Fruit fly (Drosophila melanogaster): ENCODE measurements around the gene CG10466.

CG10466 gene

DNA sequence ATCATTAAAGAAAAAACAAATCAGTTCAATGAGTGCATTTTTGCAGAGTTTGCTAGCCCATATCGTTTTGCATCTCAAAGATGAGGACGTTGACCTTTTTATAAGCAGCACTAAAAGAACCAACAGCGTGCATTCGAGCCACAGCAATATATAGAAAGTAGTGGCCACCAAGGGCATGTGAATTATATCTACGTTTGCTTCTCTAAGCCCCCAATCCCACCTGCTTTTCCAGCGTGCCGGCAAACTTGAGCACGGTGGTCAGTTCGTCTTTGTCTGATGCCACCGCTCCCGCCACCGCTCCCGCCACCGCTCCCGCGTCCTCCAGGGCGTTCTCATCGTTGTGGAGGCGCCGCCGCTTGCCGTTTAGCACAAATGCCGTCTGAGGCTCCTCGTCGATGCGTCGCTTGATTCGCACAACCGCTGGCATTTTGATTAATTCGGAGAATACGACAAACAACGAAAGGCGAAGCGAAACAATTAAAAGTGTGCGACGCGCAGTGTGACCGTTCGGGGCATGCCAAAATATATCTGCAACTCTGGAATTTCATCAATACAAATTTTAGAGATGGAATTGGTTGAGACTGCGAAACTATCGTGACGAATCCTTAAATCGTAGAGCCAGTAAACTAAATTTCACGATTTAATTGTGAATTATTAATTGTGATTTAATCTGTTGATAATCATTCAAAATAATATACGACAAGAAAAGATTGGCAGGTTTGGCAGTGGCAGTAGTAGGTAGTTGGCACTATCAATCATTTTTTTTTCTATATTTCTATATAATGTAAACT lies 3.6 kb downstream of the CG10466 start (continued):
- TF ChIP-seq Atf6 (GFP tag; IDR thresholded peaks at IDR 0.05) (no peak), sens-2 (GFP tag; IDR thresholded peaks at IDR 0.05) (no peak), Xrp1 (GFP tag; IDR thresholded peaks at IDR 0.05) (peak; percentile 36; the same call in 1 of the 2 replicates), lbe (GFP tag; optimal IDR thresholded peaks at IDR 0.05) (no peak), otp (GFP tag; IDR thresholded peaks at IDR 0.05) (no peak), CG12769 (tag; optimal IDR thresholded peaks at IDR 0.05) (peak; percentile 60), lola (GFP tag; optimal IDR thresholded peaks at IDR 0.05) (peak in 1 of 3 experiments; percentile 48), row (GFP tag; IDR thresholded peaks at IDR 0.05) (peak; percentile 88), Mes4 (GFP tag; optimal IDR thresholded peaks at IDR 0.05) (peak; percentile 11), nmo (GFP tag; optimal IDR thresholded peaks at IDR 0.05) (peak; percentile 64), CG7928 (GFP tag; optimal IDR thresholded peaks at IDR 0.05) (no peak), Chrac-16 (GFP tag; optimal IDR thresholded peaks at IDR 0.05) (peak; percentile 55), GATAe (GFP tag; conservative IDR thresholded peaks at IDR 0.05) (no peak), Med (GFP tag) (peak; percentile 80), gcm (GFP tag; optimal IDR thresholded peaks at IDR 0.05) (no peak), bsh (GFP tag; optimal IDR thresholded peaks at IDR 0.05) (peak in 1 of 2 experiments; percentile 32), gcm2 (GFP tag; optimal IDR thresholded peaks at IDR 0.05) (no peak), dmrt99B (tag; optimal IDR thresholded peaks at IDR 0.05) (no peak), Lim3 (GFP tag; IDR thresholded peaks at IDR 0.05) (no peak), danr (GFP tag; IDR thresholded peaks at IDR 0.05) (no peak), CG4328 (GFP tag; optimal IDR thresholded peaks at IDR 0.05) (no peak), CG3995 (GFP tag; optimal IDR thresholded peaks at IDR 0.05) (peak; percentile 51), CG7839 (tag; optimal IDR thresholded peaks at IDR 0.05) (peak; percentile 43), gsb (GFP tag; IDR thresholded peaks at IDR 0.05) (no peak), CG11085 (GFP tag; IDR thresholded peaks at IDR 0.05) (no peak), CG17328 (GFP tag; IDR thresholded peaks at IDR 0.05) (peak; percentile 25; the same call in 1 of the 2 replicates), CG1602 (GFP tag; optimal IDR thresholded peaks at IDR 0.05) (no peak), Dref (GFP tag; IDR thresholded peaks at IDR 0.05) (peak; percentile 33; the same call in 1 of the 2 replicates), al (GFP tag; IDR thresholded peaks at IDR 0.05) (0 out of 2 replicates have a peak, but pooled peaks have one; percentile 32), kni (GFP tag; optimal IDR thresholded peaks at IDR 0.05) (no peak), Drgx (GFP tag; IDR thresholded peaks at IDR 0.05) (no peak), CG7372 (GFP tag; IDR thresholded peaks at IDR 0.05) (no peak), Pdp1 (GFP tag; optimal IDR thresholded peaks at IDR 0.05) (peak; percentile 23 to 63), Ets65A (GFP tag) (peak; percentile 95), CG6854 (GFP tag; optimal IDR thresholded peaks at IDR 0.05) (no peak), vvl (GFP tag; IDR thresholded peaks at IDR 0.05) (peak; percentile 26; the same call in 1 of the 2 replicates), lov (optimal IDR thresholded peaks at IDR 0.05) (no peak), lov (GFP tag; IDR thresholded peaks at IDR 0.05) (no peak), CG2875 (GFP tag; optimal IDR thresholded peaks at IDR 0.05) (no peak), Tbp (GFP tag; optimal IDR thresholded peaks at IDR 0.05) (no peak), bbx (GFP tag; IDR thresholded peaks at IDR 0.05; ENCODE audit: partially characterized antibody) (peak; percentile 81), CG4282 (GFP tag; optimal IDR thresholded peaks at IDR 0.05) (peak; percentile 52), fu2 (GFP tag; optimal IDR thresholded peaks at IDR 0.05) (peak; percentile 47), phol (tag; optimal IDR thresholded peaks at IDR 0.05) (peak; percentile 54), Camta (GFP tag; optimal IDR thresholded peaks at IDR 0.05) (peak; percentile 17), ems (GFP tag; optimal IDR thresholded peaks at IDR 0.05) (peak; percentile 27), schlank (tag; optimal IDR thresholded peaks at IDR 0.05) (no peak), chif (GFP tag; optimal IDR thresholded peaks at IDR 0.05) (peak; percentile 10 to 67), CG9817 (tag; optimal IDR thresholded peaks at IDR 0.05) (peak; percentile 36), CG4707 (GFP tag; optimal IDR thresholded peaks at IDR 0.05) (no peak)
